Fruit fly (Drosophila melanogaster) whole organism, embryonic: ENCODE data around the gene Rcd2.

Source experiments
- Atf-2 ChIP-seq: fragments of 200-800 bp; sonication (Bioruptor generic); optimal IDR thresholded peaks from 2 replicates; lab custom pipeline; 2016; ENCODE audit warnings: missing biosample characterization, missing genetic modification characterization
- Bgb ChIP-seq: fragments of 200-800 bp; sonication (Bioruptor generic); IDR thresholded peaks from 2 replicates; pipeline ENCODE4 v1.3.6; 2022; ENCODE audit warnings: missing biosample characterization, missing genetic modification characterization; ENCODE audit not compliant: partially characterized antibody
- BtbVII ChIP-seq: fragments of 200-800 bp; sonication (Bioruptor generic); optimal IDR thresholded peaks from 3 replicates; lab custom pipeline; 2017; ENCODE audit warnings: missing biosample characterization, mild to moderate bottlenecking, missing genetic modification characterization
- CG11398 ChIP-seq: fragments of 200-800 bp; sonication (Bioruptor generic); optimal IDR thresholded peaks from 2 replicates; lab custom pipeline; 2016; ENCODE audit warnings: missing biosample characterization, missing genetic modification characterization
- CG12236 ChIP-seq: fragments of 200-800 bp; sonication (Bioruptor generic); optimal IDR thresholded peaks from 2 replicates; lab custom pipeline; 2016; ENCODE audit warnings: missing biosample characterization, missing genetic modification characterization
- CG12769 ChIP-seq: fragments of 200-800 bp; sonication (Bioruptor generic); optimal IDR thresholded peaks from 2 replicates; lab custom pipeline; 2019; ENCODE audit warnings: missing biosample characterization, mild to moderate bottlenecking, missing genetic modification characterization, moderate library complexity
- CG13123 ChIP-seq: fragments of 200-800 bp; sonication (Bioruptor generic); optimal IDR thresholded peaks from 2 replicates; lab custom pipeline; 2016; ENCODE audit warnings: missing biosample characterization, missing genetic modification characterization
- CG13775 ChIP-seq: fragments of 200-800 bp; sonication (Bioruptor generic); optimal IDR thresholded peaks from 3 replicates; lab custom pipeline; 2017; ENCODE audit warnings: missing biosample characterization, mild to moderate bottlenecking, missing genetic modification characterization
- CG17361 ChIP-seq: fragments of 200-800 bp; sonication (Bioruptor generic); IDR thresholded peaks from 3 replicates; pipeline ENCODE4 v1.3.6; 2022; ENCODE audit warnings: missing biosample characterization, missing genetic modification characterization
- CG17568 ChIP-seq: fragments of 200-800 bp; sonication (Bioruptor generic); optimal IDR thresholded peaks from 2 replicates; lab custom pipeline; 2018; ENCODE audit warnings: missing biosample characterization, mild to moderate bottlenecking, missing genetic modification characterization, moderate library complexity
- CG30403 ChIP-seq: fragments of 200-800 bp; sonication (Bioruptor generic); optimal IDR thresholded peaks from 3 replicates; lab custom pipeline; 2016; ENCODE audit warnings: missing biosample characterization, missing genetic modification characterization
- CG31388 ChIP-seq: fragments of 200-800 bp; sonication (Bioruptor generic); optimal IDR thresholded peaks from 2 replicates; lab custom pipeline; 2016; ENCODE audit warnings: missing biosample characterization, missing genetic modification characterization
- CG4820 ChIP-seq: fragments of 200-800 bp; sonication (Bioruptor generic); optimal IDR thresholded peaks from 3 replicates; lab custom pipeline; 2016; ENCODE audit warnings: missing biosample characterization, missing genetic modification characterization
- CG7928 ChIP-seq: fragments of 200-800 bp; sonication (Bioruptor generic); optimal IDR thresholded peaks from 2 replicates; lab custom pipeline; 2017; ENCODE audit warnings: missing biosample characterization, mild to moderate bottlenecking, missing genetic modification characterization
- CG8281 ChIP-seq: fragments of 200-800 bp; sonication (Bioruptor generic); optimal IDR thresholded peaks from 2 replicates; lab custom pipeline; 2018; ENCODE audit warnings: missing biosample characterization, mild to moderate bottlenecking, missing genetic modification characterization, moderate library complexity
- CG8290 ChIP-seq, 3 experiments: fragments of 200-800 bp; sonication (Bioruptor generic); optimal IDR thresholded peaks; 2 replicates each; lab custom pipeline; 2016 to 2019; ENCODE audit warnings: missing biosample characterization in 3 of 3, missing genetic modification characterization in 3 of 3, mild to moderate bottlenecking in 2 of 3, moderate library complexity in 1 of 3
- CG8388 ChIP-seq: fragments of 200-800 bp; sonication (Bioruptor generic); optimal IDR thresholded peaks from 2 replicates; lab custom pipeline; 2019; ENCODE audit warnings: missing biosample characterization, mild to moderate bottlenecking, missing genetic modification characterization, moderate library complexity
- CG9437 ChIP-seq: fragments of 200-800 bp; sonication (Bioruptor generic); optimal IDR thresholded peaks from 2 replicates; lab custom pipeline; 2018; ENCODE audit warnings: missing biosample characterization, mild to moderate bottlenecking, missing genetic modification characterization
- CkIIα-i1 ChIP-seq: fragments of 200-800 bp; sonication (Bioruptor generic); IDR thresholded peaks from 2 replicates; pipeline ENCODE4 v1.3.6; 2022; ENCODE audit warnings: missing biosample characterization, missing genetic modification characterization
- Dbx ChIP-seq: fragments of 200-800 bp; sonication (Bioruptor generic); IDR thresholded peaks from 3 replicates; pipeline ENCODE4 v1.3.6; 2022; ENCODE audit warnings: missing biosample characterization, missing genetic modification characterization
- Doc3 ChIP-seq: fragments of 200-800 bp; sonication (Bioruptor generic); IDR thresholded peaks from 3 replicates; pipeline ENCODE4 v1.3.6; 2022; ENCODE audit warnings: missing biosample characterization, missing genetic modification characterization; ENCODE audit not compliant: partially characterized antibody
- ERR ChIP-seq: fragments of 200-800 bp; sonication (Bioruptor generic); optimal IDR thresholded peaks from 2 replicates; lab custom pipeline; 2016; ENCODE audit warnings: missing biosample characterization, missing genetic modification characterization
- Elba2 ChIP-seq: fragments of 200-800 bp; sonication (Bioruptor generic); optimal IDR thresholded peaks from 3 replicates; lab custom pipeline; 2016; ENCODE audit warnings: missing biosample characterization, missing genetic modification characterization
- Fer2 ChIP-seq: fragments of 200-800 bp; sonication (Bioruptor generic); optimal IDR thresholded peaks from 2 replicates; lab custom pipeline; 2018; ENCODE audit warnings: missing biosample characterization, mild to moderate bottlenecking, missing genetic modification characterization, moderate library complexity
- H15 ChIP-seq: fragments of 200-800 bp; sonication (Bioruptor generic); IDR thresholded peaks from 3 replicates; pipeline ENCODE4 v1.3.6; 2022; ENCODE audit warnings: missing biosample characterization, missing genetic modification characterization
- H2.0 ChIP-seq: fragments of 200-800 bp; sonication (Bioruptor generic); IDR thresholded peaks from 2 replicates; pipeline ENCODE4 v1.3.6; 2022; ENCODE audit warnings: missing biosample characterization, missing genetic modification characterization
- Hr3 ChIP-seq: fragments of 200-800 bp; sonication (Bioruptor generic); optimal IDR thresholded peaks from 3 replicates; lab custom pipeline; 2016; ENCODE audit warnings: missing biosample characterization, missing genetic modification characterization
- Kr ChIP-seq: fragments of 200-800 bp; sonication (Bioruptor generic); optimal IDR thresholded peaks from 2 replicates; lab custom pipeline; 2017; ENCODE audit warnings: missing biosample characterization, mild to moderate bottlenecking, missing genetic modification characterization
- Lim3 ChIP-seq: fragments of 200-800 bp; sonication (Bioruptor generic); IDR thresholded peaks from 2 replicates; pipeline ENCODE4 v1.3.6; 2022; ENCODE audit warnings: missing biosample characterization, missing genetic modification characterization
- NC2α ChIP-seq: fragments of 200-800 bp; sonication (Bioruptor generic); optimal IDR thresholded peaks from 2 replicates; lab custom pipeline; 2016; ENCODE audit warnings: missing biosample characterization, missing genetic modification characterization
- Nf-YB ChIP-seq: fragments of 200-800 bp; sonication (Bioruptor generic); optimal IDR thresholded peaks from 3 replicates; lab custom pipeline; 2019; ENCODE audit warnings: missing biosample characterization, mild to moderate bottlenecking, missing genetic modification characterization, moderate library complexity
- Optix ChIP-seq: fragments of 200-800 bp; sonication (Bioruptor generic); IDR thresholded peaks from 3 replicates; pipeline ENCODE4 v1.3.6; 2022; ENCODE audit warnings: missing biosample characterization, missing genetic modification characterization
- Usf ChIP-seq: fragments of 200-800 bp; sonication (Bioruptor generic); optimal IDR thresholded peaks from 2 replicates; lab custom pipeline; 2017; ENCODE audit warnings: missing genotype, missing biosample characterization, missing genetic modification characterization
- ato ChIP-seq: fragments of 200-800 bp; sonication (Bioruptor generic); IDR thresholded peaks from 2 replicates; pipeline ENCODE4 v1.3.6; 2022; ENCODE audit warnings: missing biosample characterization, missing genetic modification characterization; ENCODE audit not compliant: partially characterized antibody
- bsh ChIP-seq, 2 experiments: fragments of 200-800 bp; sonication (Bioruptor generic); optimal IDR thresholded peaks; 2 replicates each; lab custom pipeline; 2017 to 2018; ENCODE audit warnings: mild to moderate bottlenecking in 2 of 2, missing biosample characterization in 2 of 2, missing genetic modification characterization in 2 of 2, moderate library complexity in 1 of 2
- disco-r ChIP-seq: fragments of 200-800 bp; sonication (Bioruptor generic); optimal IDR thresholded peaks from 2 replicates; lab custom pipeline; 2016; ENCODE audit warnings: missing biosample characterization, missing genetic modification characterization
- gce ChIP-seq: fragments of 200-800 bp; sonication (Bioruptor generic); IDR thresholded peaks from 3 replicates; pipeline ENCODE4 v1.3.6; 2022; ENCODE audit warnings: missing biosample characterization, missing genetic modification characterization
- gcm2 ChIP-seq: fragments of 200-800 bp; sonication (Bioruptor generic); optimal IDR thresholded peaks from 2 replicates; lab custom pipeline; 2016; ENCODE audit warnings: missing biosample characterization, missing genetic modification characterization
- hb ChIP-seq: fragments of 200-800 bp; sonication (Bioruptor generic); IDR thresholded peaks from 3 replicates; pipeline ENCODE4 v1.3.6; 2022; ENCODE audit warnings: missing biosample characterization, missing genetic modification characterization; ENCODE audit not compliant: partially characterized antibody
- jing ChIP-seq: fragments of 200-800 bp; sonication (Bioruptor generic); optimal IDR thresholded peaks from 2 replicates; lab custom pipeline; 2018; ENCODE audit warnings: missing biosample characterization, mild to moderate bottlenecking, missing genetic modification characterization
- klu ChIP-seq: fragments of 200-800 bp; sonication (Bioruptor generic); IDR thresholded peaks from 2 replicates; pipeline ENCODE4 v1.3.6; 2022; ENCODE audit warnings: missing biosample characterization, missing genetic modification characterization
- mld ChIP-seq: fragments of 200-800 bp; sonication (Bioruptor generic); IDR thresholded peaks from 3 replicates; pipeline ENCODE4 v1.3.6; 2022; ENCODE audit warnings: missing biosample characterization, missing genetic modification characterization; ENCODE audit not compliant: partially characterized antibody
- nmo ChIP-seq: fragments of 200-800 bp; sonication (Bioruptor generic); optimal IDR thresholded peaks from 2 replicates; lab custom pipeline; 2018; ENCODE audit warnings: missing biosample characterization, mild to moderate bottlenecking, missing genetic modification characterization, moderate library complexity
- otp ChIP-seq: fragments of 200-800 bp; sonication (Bioruptor generic); IDR thresholded peaks from 3 replicates; pipeline ENCODE4, ENCODE4 v1.3.6; 2022; ENCODE audit warnings: missing biosample characterization, missing genetic modification characterization
- pb ChIP-seq: fragments of 200-800 bp; sonication (Bioruptor generic); optimal IDR thresholded peaks from 3 replicates; lab custom pipeline; 2016; ENCODE audit warnings: missing biosample characterization, missing genetic modification characterization
- prd ChIP-seq, 3 experiments: fragments of >200 bp in 2 of 3; fragments of 200-800 bp in 1 of 3; sonication (Bioruptor generic) in 1 of 3; optimal IDR thresholded peaks in 2 of 3; IDR thresholded peaks in 1 of 3; 2 replicates in 2 of 3; 3 replicates in 1 of 3; pipeline versions ENCODE4 v1.3.6 to Lab custom; 2017 to 2022; ENCODE audit warnings: missing biosample characterization in 1 of 3, missing genetic modification characterization in 1 of 3
- vvl ChIP-seq: fragments of 200-800 bp; sonication (Bioruptor generic); IDR thresholded peaks from 2 replicates; pipeline ENCODE4 v1.3.6; 2022; ENCODE audit warnings: missing biosample characterization, missing genetic modification characterization
- zfh2 ChIP-seq: fragments of 200-800 bp; sonication (Bioruptor generic); optimal IDR thresholded peaks from 2 replicates; lab custom pipeline; 2016; ENCODE audit warnings: missing biosample characterization, missing genetic modification characterization

Gene Rcd2

DNA sequence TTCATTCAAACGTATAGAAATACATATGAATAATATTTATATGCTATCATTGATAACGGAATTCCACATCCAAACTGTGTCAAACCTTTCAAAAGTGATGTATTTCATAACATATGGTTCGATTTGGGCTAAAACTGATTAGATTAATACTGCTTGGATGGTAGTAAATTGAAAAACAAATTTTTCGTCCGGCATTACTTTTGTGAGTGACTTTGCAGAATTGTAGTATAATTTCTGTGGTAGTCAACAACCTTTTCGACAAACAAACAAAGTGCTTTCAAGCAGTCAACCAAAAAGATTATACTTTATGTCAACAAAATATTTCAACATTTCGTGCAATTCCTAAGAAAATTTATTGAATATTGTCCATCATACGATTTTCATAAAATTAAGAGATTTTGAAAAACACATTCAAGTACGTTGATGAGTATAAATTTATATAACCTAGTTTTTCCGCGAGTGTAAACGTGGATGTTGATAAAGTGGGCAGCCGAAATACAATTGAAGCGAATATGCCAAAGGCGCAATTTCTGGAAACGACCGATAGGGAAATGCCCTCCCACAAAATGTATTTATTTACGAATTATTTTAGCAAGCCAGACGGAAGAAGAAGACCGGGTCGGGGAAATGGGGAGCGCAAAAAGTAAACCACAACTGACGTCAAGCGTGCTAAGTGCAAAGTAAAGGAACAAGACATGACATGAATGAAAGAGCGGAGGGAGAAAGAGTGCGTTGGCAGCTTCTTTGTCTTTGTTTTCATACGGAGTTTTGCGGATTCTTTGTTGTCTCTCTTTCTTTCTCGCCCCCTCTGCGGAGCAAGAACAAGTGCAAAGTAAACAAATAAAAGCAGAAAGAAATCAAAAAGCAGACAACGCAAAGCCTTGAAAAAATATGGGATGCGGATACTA, 22.1 kb downstream of the Rcd2 start (continued):
- TF ChIP-seq Kr, result no peak
- TF ChIP-seq CG13123 (GFP tag; lab: Kevin White, UChicago), result no peak
- TF ChIP-seq Dbx (GFP tag; lab: Robert Waterston, UW), result peak; percentile 15; the same call in 1 of the 3 replicates
- no peak for TF ChIP-seq CG31388 (GFP tag; lab: Kevin White, UChicago)
- TF ChIP-seq BtbVII (GFP tag; lab: Kevin White, UChicago), result no peak
- no peak for TF ChIP-seq Elba2 (GFP tag; lab: Kevin White, UChicago)
- TF ChIP-seq hb, result no peak
- TF ChIP-seq pb, result no peak
- TF ChIP-seq Atf-2 (GFP tag; lab: Kevin White, UChicago), result no peak
- peak; percentile 5 for TF ChIP-seq zfh2
- no peak for TF ChIP-seq H2.0 (GFP tag; lab: Robert Waterston, UW)
- TF ChIP-seq CG7928 (GFP tag; lab: Kevin White, UChicago), result peak; percentile 14
- no peak for TF ChIP-seq ato
- no peak for TF ChIP-seq CG12236 (GFP tag; lab: Kevin White, UChicago)
- TF ChIP-seq ERR (GFP tag; lab: Kevin White, UChicago), result no peak
- TF ChIP-seq NC2α (GFP tag; lab: Kevin White, UChicago), result no peak
- peak; percentile 44 for TF ChIP-seq CG13775 (GFP tag; lab: Kevin White, UChicago)
- TF ChIP-seq disco-r (GFP tag; lab: Kevin White, UChicago), result no peak
- no peak for TF ChIP-seq klu (GFP tag; lab: Robert Waterston, UW)
- no peak for TF ChIP-seq gce (GFP tag; lab: Robert Waterston, UW)
- peak; percentile 6 for TF ChIP-seq Hr3 (GFP tag; lab: Kevin White, UChicago)
- TF ChIP-seq CG8281 (tag; lab: Kevin White, UChicago), result no peak
- TF ChIP-seq bsh (GFP tag; optimal IDR thresholded peaks at IDR 0.05; lab: Kevin White, UChicago), result peak; percentile 38 to 41
- no peak for TF ChIP-seq Doc3
- TF ChIP-seq nmo (GFP tag; lab: Kevin White, UChicago), result no peak
- 0 out of 3 replicates have a peak, but pooled peaks have one; percentile 16 for TF ChIP-seq H15 (GFP tag; lab: Robert Waterston, UW)
- TF ChIP-seq CG8388 (GFP tag; lab: Kevin White, UChicago), result no peak
- no peak for TF ChIP-seq vvl (GFP tag; lab: Robert Waterston, UW)
- TF ChIP-seq CG17568, result peak; percentile 4
- TF ChIP-seq mld (GFP tag; lab: Robert Waterston, UW), result no peak
- no peak for TF ChIP-seq Nf-YB (GFP tag; lab: Kevin White, UChicago)
- no peak; the same call in 2 of the 3 replicates for TF ChIP-seq CG17361
- TF ChIP-seq Fer2 (tag; lab: Kevin White, UChicago), result no peak
- TF ChIP-seq gcm2 (GFP tag; lab: Kevin White, UChicago), result no peak
- TF ChIP-seq Lim3, result no peak
- TF ChIP-seq CG9437 (GFP tag; lab: Kevin White, UChicago), result peak; percentile 25
- no peak for TF ChIP-seq CG4820
- TF ChIP-seq CkIIα-i1, result no peak
- TF ChIP-seq CG11398 (GFP tag; lab: Kevin White, UChicago), result no peak
- TF ChIP-seq otp (GFP tag; lab: Robert Waterston, UW), result no peak
- TF ChIP-seq prd (optimal IDR thresholded peaks at IDR 0.05; lab: Kevin White, UChicago), result no peak
- peak; percentile 35; the same call in 1 of the 3 replicates for TF ChIP-seq prd (GFP tag; IDR thresholded peaks at IDR 0.05; lab: Robert Waterston, UW)
- no peak for TF ChIP-seq CG12769 (tag; lab: Kevin White, UChicago)
- TF ChIP-seq CG30403, result peak; percentile 48
- TF ChIP-seq Bgb (GFP tag; lab: Robert Waterston, UW), result no peak
- no peak for TF ChIP-seq jing (GFP tag; lab: Kevin White, UChicago)
- no peak for TF ChIP-seq Optix (GFP tag; lab: Robert Waterston, UW)
- no peak for TF ChIP-seq CG8290 (GFP tag; optimal IDR thresholded peaks at IDR 0.05; lab: Kevin White, UChicago)
- no peak for TF ChIP-seq CG8290 (tag; optimal IDR thresholded peaks at IDR 0.05; lab: Kevin White, UChicago)
- no peak for TF ChIP-seq Usf (GFP tag; lab: Kevin White, UChicago)
